Worm (Caenorhabditis elegans): ENCODE results near the gene C25E10.10.

The C25E10.10 gene

DNA sequence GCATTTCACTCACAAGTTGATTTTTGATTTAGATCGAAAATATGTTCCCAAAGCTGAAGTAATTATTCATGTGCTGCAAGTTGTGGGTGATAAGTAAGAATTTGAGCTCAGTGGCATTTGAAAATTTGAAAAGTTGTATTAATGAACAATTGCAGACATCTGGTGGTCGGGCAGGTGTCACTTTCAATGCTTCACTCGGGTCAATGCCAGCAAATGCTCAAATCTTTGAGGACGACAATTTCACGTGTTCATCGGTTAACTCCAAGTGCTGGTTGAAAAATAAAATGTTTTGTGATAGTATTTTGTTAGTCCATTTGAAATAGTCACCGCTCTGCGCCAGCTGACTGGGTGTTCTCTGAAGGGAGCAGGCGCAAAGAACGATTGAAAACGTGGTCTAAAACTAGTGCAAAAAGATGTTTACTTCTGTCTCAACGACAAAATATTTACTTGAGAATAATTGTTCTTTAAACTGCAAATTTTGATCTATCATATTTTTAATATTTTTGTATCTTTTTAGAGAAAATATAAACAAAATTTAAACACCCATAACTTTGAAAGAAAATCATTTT lies 38.0 kb upstream of the C25E10.10 start (continued):
- TF ChIP-seq sma-3 (GFP tag; optimal IDR thresholded peaks at IDR 0.05) (peak; percentile 58), nhr-12 (tag; optimal IDR thresholded peaks at IDR 0.05) (no peak), sma-9 (GFP tag; optimal IDR thresholded peaks at IDR 0.05) (peak; percentile 96), sma-9 (tag; optimal IDR thresholded peaks at IDR 0.05) (no peak), lin-39 (tag; optimal IDR thresholded peaks at IDR 0.05) (no peak), nhr-23 (tag; optimal IDR thresholded peaks at IDR 0.05) (no peak), dmd-4 (tag; optimal IDR thresholded peaks at IDR 0.05) (no peak), ztf-4 (tag; optimal IDR thresholded peaks at IDR 0.05) (peak; percentile 35), fos-1 (tag; optimal IDR thresholded peaks at IDR 0.05) (no peak), ztf-1 (GFP tag; conservative IDR thresholded peaks at IDR 0.05) (no peak), F13H6.1 (tag; optimal IDR thresholded peaks at IDR 0.05) (peak; percentile 75), C34F6.9 (tag; optimal IDR thresholded peaks at IDR 0.05) (peak; percentile 68), unc-39 (tag; optimal IDR thresholded peaks at IDR 0.05) (no peak), R02D3.7 (tag; optimal IDR thresholded peaks at IDR 0.05) (no peak)

DNA sequence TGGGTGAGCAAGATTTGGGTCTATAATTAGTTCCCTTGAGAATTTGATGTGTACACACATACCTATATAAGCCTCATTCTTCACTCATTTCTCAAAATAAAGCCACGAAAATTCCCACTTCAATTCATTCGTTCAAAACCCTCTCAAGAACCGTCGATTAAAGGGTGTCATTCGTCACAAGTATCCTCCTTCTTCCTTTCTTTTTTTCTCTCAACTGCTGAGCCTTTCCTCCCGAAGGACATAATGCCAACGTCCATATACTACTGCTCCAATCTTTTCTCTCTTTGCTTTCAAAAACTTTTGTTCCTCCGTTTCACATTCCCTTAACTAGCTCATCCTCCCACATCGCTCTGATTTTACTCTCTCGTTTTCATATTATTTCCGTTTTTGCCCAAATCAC lies 36.1 kb upstream of the C25E10.10 start, which contains the start of gene T27E4.1:
Gene T27E4.1, plus strand, starts transcription at position 137 of the 400 bp plus-strand sequence.
- TF ChIP-seq ztf-11 (tag; optimal IDR thresholded peaks at IDR 0.05) (no peak), snpc-4 (tag; optimal IDR thresholded peaks at IDR 0.05) (no peak), nhr-12 (tag; optimal IDR thresholded peaks at IDR 0.05) (no peak), sem-4 (tag; optimal IDR thresholded peaks at IDR 0.05) (no peak), elt-1 (tag; optimal IDR thresholded peaks at IDR 0.05) (no peak), dmd-4 (tag; optimal IDR thresholded peaks at IDR 0.05) (no peak), unc-55 (GFP tag; optimal IDR thresholded peaks at IDR 0.05) (peak; percentile 53), gmeb-1 (tag; optimal IDR thresholded peaks at IDR 0.05) (no peak), nhr-21 (tag; optimal IDR thresholded peaks at IDR 0.05) (no peak), mab-5 (tag; optimal IDR thresholded peaks at IDR 0.05) (no peak), nhr-25 (tag; optimal IDR thresholded peaks at IDR 0.05) (no peak), lsy-2 (tag; optimal IDR thresholded peaks at IDR 0.05) (peak in 1 of 2 experiments; percentile 4), R02D3.7 (tag; optimal IDR thresholded peaks at IDR 0.05) (no peak), ztf-4 (tag; optimal IDR thresholded peaks at IDR 0.05) (no peak), crh-2 (tag; optimal IDR thresholded peaks at IDR 0.05) (no peak), nhr-10 (tag; optimal IDR thresholded peaks at IDR 0.05) (no peak), ztf-1 (GFP tag; conservative IDR thresholded peaks at IDR 0.05) (no peak), C34F6.9 (tag; optimal IDR thresholded peaks at IDR 0.05) (peak; percentile 40), peb-1 (tag; optimal IDR thresholded peaks at IDR 0.05) (no peak), ama-1 (optimal IDR thresholded peaks at IDR 0.05) (no peak), F13H6.1 (tag; optimal IDR thresholded peaks at IDR 0.05) (no peak), zag-1 (tag; optimal IDR thresholded peaks at IDR 0.05) (peak; percentile 53), nhr-129 (tag; optimal IDR thresholded peaks at IDR 0.05) (peak; percentile 24), nhr-77 (tag; optimal IDR thresholded peaks at IDR 0.05) (no peak), sma-3 (GFP tag; optimal IDR thresholded peaks at IDR 0.05) (no peak), blmp-1 (tag; optimal IDR thresholded peaks at IDR 0.05; ENCODE audit: insufficient read depth) (no peak), ZK546.5 (tag; optimal IDR thresholded peaks at IDR 0.05) (no peak), nhr-6 (tag; optimal IDR thresholded peaks at IDR 0.05) (no peak), lin-11 (tag; optimal IDR thresholded peaks at IDR 0.05) (no peak), sma-9 (GFP tag; optimal IDR thresholded peaks at IDR 0.05) (peak; percentile 28), sma-9 (tag; optimal IDR thresholded peaks at IDR 0.05) (no peak), nhr-23 (tag; optimal IDR thresholded peaks at IDR 0.05) (no peak), fos-1 (tag; optimal IDR thresholded peaks at IDR 0.05) (no peak), unc-62 (GFP tag; optimal IDR thresholded peaks at IDR 0.05) (no peak), Y55F3AM.14 (GFP tag; optimal IDR thresholded peaks at IDR 0.05) (no peak), ceh-82 (tag; optimal IDR thresholded peaks at IDR 0.05) (no peak), skn-1 (tag; optimal IDR thresholded peaks at IDR 0.05) (no peak)

Data from whole organism, L2 larva.